Fruit fly (Drosophila melanogaster): ENCODE data around the gene CG15202.

The CG15202 gene

dm6 chrX:11128828-11129227 is 13.5 kb upstream of the CG15202 start, which contains the start of gene SrpRalpha:
Gene SrpRalpha (minus strand): TSS chrX:11129087.
- TF ChIP-seq Lpt (GFP tag; optimal IDR thresholded peaks at IDR 0.05) (no peak), CG16813 (GFP tag; IDR thresholded peaks at IDR 0.05; ENCODE audit: partially characterized antibody) (peak; percentile 33; the same call in 1 of the 3 replicates), p53 (GFP tag; optimal IDR thresholded peaks at IDR 0.05) (no peak), amos (GFP tag; IDR thresholded peaks at IDR 0.05; ENCODE audit: partially characterized antibody) (peak; percentile 28; the same call in 1 of the 2 replicates), Chrac-16 (GFP tag; optimal IDR thresholded peaks at IDR 0.05) (no peak), CG14965 (GFP tag; optimal IDR thresholded peaks at IDR 0.05; ENCODE audit: borderline replicate concordance) (no peak), CG7271 (tag; optimal IDR thresholded peaks at IDR 0.05) (no peak), CG9215 (GFP tag; IDR thresholded peaks at IDR 0.05) (no peak), E2f1 (GFP tag; IDR thresholded peaks at IDR 0.05) (no peak), Drgx (GFP tag; IDR thresholded peaks at IDR 0.05) (no peak), Hmr (GFP tag; optimal IDR thresholded peaks at IDR 0.05) (no peak), CG6683 (GFP tag; optimal IDR thresholded peaks at IDR 0.05) (no peak), tin (GFP tag; optimal IDR thresholded peaks at IDR 0.05) (no peak), Bdp1 (GFP tag; optimal IDR thresholded peaks at IDR 0.05) (no peak), CG8924 (tag; optimal IDR thresholded peaks at IDR 0.05) (no peak), lov (optimal IDR thresholded peaks at IDR 0.05) (no peak), lov (GFP tag; IDR thresholded peaks at IDR 0.05) (no peak), Camta (GFP tag; optimal IDR thresholded peaks at IDR 0.05) (no peak), CG32767 (GFP tag; IDR thresholded peaks at IDR 0.05) (no peak), CG11456 (GFP tag; IDR thresholded peaks at IDR 0.05) (no peak), dpn (GFP tag; optimal IDR thresholded peaks at IDR 0.05) (no peak), bbx (GFP tag; IDR thresholded peaks at IDR 0.05; ENCODE audit: partially characterized antibody) (peak; percentile 61; the same call in 1 of the 2 replicates), ase (GFP tag; IDR thresholded peaks at IDR 0.05) (no peak), ind (GFP tag; optimal IDR thresholded peaks at IDR 0.05) (no peak), CG32532 (GFP tag; IDR thresholded peaks at IDR 0.05) (no peak), ash1 (GFP tag; optimal IDR thresholded peaks at IDR 0.05) (no peak), chn (GFP tag; optimal IDR thresholded peaks at IDR 0.05) (no peak), Eip74EF (GFP tag; optimal IDR thresholded peaks at IDR 0.05) (no peak), CG1647 (GFP tag; optimal IDR thresholded peaks at IDR 0.05) (no peak), CG4820 (GFP tag; optimal IDR thresholded peaks at IDR 0.05) (no peak), CG9609 (GFP tag; optimal IDR thresholded peaks at IDR 0.05) (no peak), Hr78 (GFP tag; optimal IDR thresholded peaks at IDR 0.05) (no peak), Poxn (GFP tag; IDR thresholded peaks at IDR 0.05) (no peak), NfI (GFP tag; optimal IDR thresholded peaks at IDR 0.05) (no peak), CG10366 (GFP tag; IDR thresholded peaks at IDR 0.05) (no peak), CG14014 (GFP tag; IDR thresholded peaks at IDR 0.05) (no peak), stc (GFP tag; IDR thresholded peaks at IDR 0.05) (no peak), twi (tag; optimal IDR thresholded peaks at IDR 0.05) (no peak), CG17912 (GFP tag; optimal IDR thresholded peaks at IDR 0.05) (no peak), CG1602 (GFP tag; optimal IDR thresholded peaks at IDR 0.05) (no peak), CG11504 (tag; optimal IDR thresholded peaks at IDR 0.05) (no peak), h (optimal IDR thresholded peaks at IDR 0.05) (no peak), gro (GFP tag; optimal IDR thresholded peaks at IDR 0.05) (no peak), ewg (GFP tag; optimal IDR thresholded peaks at IDR 0.05) (no peak), CG13123 (GFP tag; optimal IDR thresholded peaks at IDR 0.05) (no peak), fd96Cb (tag; optimal IDR thresholded peaks at IDR 0.05) (no peak), CG12071 (GFP tag; optimal IDR thresholded peaks at IDR 0.05) (no peak), CG4730 (GFP tag; IDR thresholded peaks at IDR 0.05) (no peak), ac (GFP tag; optimal IDR thresholded peaks at IDR 0.05) (no peak), CG6272 (GFP tag; IDR thresholded peaks at IDR 0.05) (no peak), CG9932 (GFP tag; IDR thresholded peaks at IDR 0.05) (no peak), D (optimal IDR thresholded peaks at IDR 0.05) (no peak), D (GFP tag; optimal IDR thresholded peaks at IDR 0.05) (no peak)

Data from whole organism, embryonic.